Fruit fly (Drosophila melanogaster) whole organism, embryonic: ENCODE results near the gene CG31230.
A peak's percentile ranks its signal among the peaks of the same experiment; 100 is the strongest.

Experiments used
- BEAF-32 ChIP-seq: fragments of 200-800 bp; sonication (Bioruptor generic); optimal IDR thresholded peaks from 3 replicates; lab custom pipeline; 2017; ENCODE audit warnings: missing biosample characterization, missing genetic modification characterization, mild to moderate bottlenecking, moderate library complexity, missing genetic modification reagents
- CG10565 ChIP-seq: fragments of 200-800 bp; sonication (Bioruptor generic); optimal IDR thresholded peaks from 3 replicates; lab custom pipeline; 2016; ENCODE audit warnings: missing biosample characterization, mild to moderate bottlenecking, missing genetic modification characterization
- CG12236 ChIP-seq: fragments of 200-800 bp; sonication (Bioruptor generic); optimal IDR thresholded peaks from 2 replicates; lab custom pipeline; 2016; ENCODE audit warnings: missing biosample characterization, missing genetic modification characterization
- CG12769 ChIP-seq: fragments of 200-800 bp; sonication (Bioruptor generic); optimal IDR thresholded peaks from 2 replicates; lab custom pipeline; 2019; ENCODE audit warnings: missing biosample characterization, mild to moderate bottlenecking, missing genetic modification characterization, moderate library complexity
- CG13424 ChIP-seq: fragments of 200-800 bp; sonication (Bioruptor generic); optimal IDR thresholded peaks from 2 replicates; lab custom pipeline; 2019; ENCODE audit warnings: missing biosample characterization, mild to moderate bottlenecking, missing genetic modification characterization, moderate library complexity
- CG1602 ChIP-seq: fragments of 200-800 bp; sonication (Bioruptor generic); optimal IDR thresholded peaks from 3 replicates; lab custom pipeline; 2016; ENCODE audit warnings: missing biosample characterization, missing genetic modification characterization
- CG18011 ChIP-seq: fragments of 200-800 bp; sonication (Bioruptor generic); optimal IDR thresholded peaks from 2 replicates; lab custom pipeline; 2017; ENCODE audit warnings: missing biosample characterization, missing genetic modification characterization, mild to moderate bottlenecking, moderate library complexity, missing genotype
- CG30431 ChIP-seq: fragments of 200-800 bp; sonication (Bioruptor generic); optimal IDR thresholded peaks from 2 replicates; lab custom pipeline; 2017; ENCODE audit warnings: missing biosample characterization, missing genetic modification characterization
- CG3281 ChIP-seq: fragments of 200-800 bp; sonication (Bioruptor generic); optimal IDR thresholded peaks from 3 replicates; lab custom pipeline; 2017; ENCODE audit warnings: missing biosample characterization, mild to moderate bottlenecking, missing genetic modification characterization
- CG33557 ChIP-seq: fragments of 200-800 bp; sonication (Bioruptor generic); optimal IDR thresholded peaks from 2 replicates; lab custom pipeline; 2019; ENCODE audit warnings: missing biosample characterization, mild to moderate bottlenecking, missing genetic modification characterization, moderate library complexity
- CG3847 ChIP-seq: fragments of 200-800 bp; sonication (Bioruptor generic); IDR thresholded peaks from 2 replicates; pipeline ENCODE4 v1.3.6; 2022; ENCODE audit warnings: missing biosample characterization, missing genetic modification characterization
- CG4707 ChIP-seq: fragments of 200-800 bp; sonication (Bioruptor generic); optimal IDR thresholded peaks from 2 replicates; lab custom pipeline; 2018; ENCODE audit warnings: missing biosample characterization, mild to moderate bottlenecking, missing genetic modification characterization, moderate library complexity
- CG7987 ChIP-seq: fragments of 200-800 bp; sonication (Bioruptor generic); optimal IDR thresholded peaks from 2 replicates; lab custom pipeline; 2018; ENCODE audit warnings: missing biosample characterization, mild to moderate bottlenecking, missing genetic modification characterization, moderate library complexity
- CG8924 ChIP-seq: fragments of 200-800 bp; optimal IDR thresholded peaks from 3 replicates; lab custom pipeline; 2019; ENCODE audit warnings: missing biosample characterization, mild to moderate bottlenecking, missing genetic modification characterization, moderate library complexity
- Deaf1 ChIP-seq: fragments of 200-800 bp; optimal IDR thresholded peaks from 3 replicates; lab custom pipeline; 2019; ENCODE audit warnings: missing biosample characterization, mild to moderate bottlenecking, missing genetic modification characterization, moderate library complexity
- Dip2 ChIP-seq: fragments of 200-800 bp; sonication (Bioruptor generic); IDR thresholded peaks from 2 replicates; pipeline ENCODE4 v1.3.6; 2022; ENCODE audit warnings: missing biosample characterization, missing genetic modification characterization
- ERR ChIP-seq: fragments of 200-800 bp; sonication (Bioruptor generic); optimal IDR thresholded peaks from 2 replicates; lab custom pipeline; 2016; ENCODE audit warnings: missing biosample characterization, missing genetic modification characterization
- Eip74EF ChIP-seq, 2 experiments: fragments of 200-800 bp in 1 of 2; fragments of >200 bp in 1 of 2; sonication (Bioruptor generic) in 1 of 2; optimal IDR thresholded peaks; 2 replicates each; lab custom pipeline; 2017 to 2019; ENCODE audit warnings: missing biosample characterization in 2 of 2, missing genetic modification characterization in 2 of 2, mild to moderate bottlenecking in 1 of 2, moderate library complexity in 1 of 2
- Elba2 ChIP-seq: fragments of 200-800 bp; sonication (Bioruptor generic); optimal IDR thresholded peaks from 3 replicates; lab custom pipeline; 2016; ENCODE audit warnings: missing biosample characterization, missing genetic modification characterization
- Ets97D ChIP-seq: fragments of 200-800 bp; sonication (Bioruptor generic); optimal IDR thresholded peaks from 3 replicates; lab custom pipeline; 2016; ENCODE audit warnings: missing biosample characterization, missing genetic modification characterization
- Hr51 ChIP-seq, 2 experiments: fragments of 200-800 bp; sonication (Bioruptor generic); optimal IDR thresholded peaks; 2 replicates in 1 of 2; 3 replicates in 1 of 2; lab custom pipeline; 2016 to 2018; ENCODE audit warnings: missing biosample characterization in 2 of 2, missing genetic modification characterization in 2 of 2, mild to moderate bottlenecking in 1 of 2, moderate library complexity in 1 of 2
- Hsf ChIP-seq: fragments of 200-800 bp; sonication (Bioruptor generic); optimal IDR thresholded peaks from 3 replicates; lab custom pipeline; 2016; ENCODE audit warnings: missing biosample characterization, missing genetic modification characterization
- MBD-R2 ChIP-seq: fragments of 200-800 bp; sonication (Bioruptor generic); IDR thresholded peaks from 2 replicates; pipeline ENCODE4 v1.3.6; 2022; ENCODE audit warnings: missing biosample characterization, missing genetic modification characterization
- MTF-1 ChIP-seq: fragments of 200-800 bp; sonication (Bioruptor generic); optimal IDR thresholded peaks from 2 replicates; lab custom pipeline; 2018; ENCODE audit warnings: missing biosample characterization, mild to moderate bottlenecking, missing genetic modification characterization, borderline replicate concordance
- Rfx ChIP-seq: fragments of 200-800 bp; sonication (Bioruptor generic); IDR thresholded peaks from 2 replicates; pipeline ENCODE4 v1.3.6; 2022; ENCODE audit warnings: missing biosample characterization, missing genetic modification characterization
- al ChIP-seq: fragments of 200-800 bp; sonication (Bioruptor generic); IDR thresholded peaks from 2 replicates; pipeline ENCODE4 v1.3.6; 2022; ENCODE audit warnings: missing biosample characterization, missing genetic modification characterization
- amos ChIP-seq: fragments of 200-800 bp; sonication (Bioruptor generic); IDR thresholded peaks from 2 replicates; pipeline ENCODE4 v1.3.6; 2022; ENCODE audit warnings: missing biosample characterization, missing genetic modification characterization; ENCODE audit not compliant: partially characterized antibody
- caup ChIP-seq: fragments of 200-800 bp; sonication (Bioruptor generic); optimal IDR thresholded peaks from 3 replicates; lab custom pipeline; 2017; ENCODE audit warnings: missing biosample characterization, mild to moderate bottlenecking, missing genetic modification characterization, moderate library complexity; ENCODE audit not compliant: severe bottlenecking
- chif ChIP-seq, 2 experiments: fragments of 200-800 bp; sonication (Bioruptor generic); optimal IDR thresholded peaks; 3 replicates each; lab custom pipeline; 2016; ENCODE audit warnings: missing biosample characterization in 2 of 2, missing genetic modification characterization in 2 of 2
- ci ChIP-seq: fragments of 200-800 bp; sonication (Bioruptor generic); IDR thresholded peaks from 3 replicates; pipeline ENCODE4 v1.3.6; 2022; ENCODE audit warnings: missing biosample characterization, missing genetic modification characterization
- dm ChIP-seq: fragments of 200-800 bp; sonication (Bioruptor generic); optimal IDR thresholded peaks from 3 replicates; lab custom pipeline; 2016; ENCODE audit warnings: missing biosample characterization, missing genetic modification characterization
- dysf ChIP-seq: fragments of 200-800 bp; sonication (Bioruptor generic); IDR thresholded peaks from 3 replicates; pipeline ENCODE4 v1.3.6; 2022; ENCODE audit warnings: missing biosample characterization, missing genetic modification characterization
- emc ChIP-seq: fragments of 200-800 bp; sonication (Bioruptor generic); optimal IDR thresholded peaks from 2 replicates; lab custom pipeline; 2016; ENCODE audit warnings: missing biosample characterization, missing genetic modification characterization
- fd64A ChIP-seq: fragments of 200-800 bp; sonication (Bioruptor generic); optimal IDR thresholded peaks from 3 replicates; lab custom pipeline; 2018; ENCODE audit warnings: missing biosample characterization, mild to moderate bottlenecking, missing genetic modification characterization
- fd96Cb ChIP-seq: fragments of 200-800 bp; sonication (Bioruptor generic); optimal IDR thresholded peaks from 2 replicates; lab custom pipeline; 2018; ENCODE audit warnings: missing biosample characterization, mild to moderate bottlenecking, missing genetic modification characterization, moderate library complexity
- gfzf ChIP-seq: fragments of 200-800 bp; sonication (Bioruptor generic); optimal IDR thresholded peaks from 2 replicates; lab custom pipeline; 2016; ENCODE audit warnings: missing biosample characterization, mild to moderate bottlenecking, missing genetic modification characterization, moderate library complexity
- klu ChIP-seq: fragments of 200-800 bp; sonication (Bioruptor generic); IDR thresholded peaks from 2 replicates; pipeline ENCODE4 v1.3.6; 2022; ENCODE audit warnings: missing biosample characterization, missing genetic modification characterization
- knrl ChIP-seq: fragments of 200-800 bp; sonication (Bioruptor generic); IDR thresholded peaks from 3 replicates; pipeline ENCODE4 v1.3.6; 2022; ENCODE audit warnings: missing biosample characterization, missing genetic modification characterization; ENCODE audit not compliant: partially characterized antibody
- maf-S ChIP-seq: fragments of 200-800 bp; sonication (Bioruptor generic); optimal IDR thresholded peaks from 2 replicates; lab custom pipeline; 2016; ENCODE audit warnings: missing biosample characterization, missing genetic modification characterization
- odd ChIP-seq: fragments of 200-800 bp; sonication (Bioruptor generic); optimal IDR thresholded peaks from 2 replicates; lab custom pipeline; 2017; ENCODE audit warnings: missing biosample characterization, mild to moderate bottlenecking, missing genetic modification characterization
- p53 ChIP-seq: fragments of 200-800 bp; sonication (Bioruptor generic); optimal IDR thresholded peaks from 2 replicates; lab custom pipeline; 2016; ENCODE audit warnings: missing biosample characterization, missing genetic modification characterization
- peb ChIP-seq: fragments of 200-800 bp; sonication (Bioruptor generic); IDR thresholded peaks from 2 replicates; pipeline ENCODE4 v1.3.6; 2022; ENCODE audit warnings: missing biosample characterization, missing genetic modification characterization
- repo ChIP-seq: fragments of 200-800 bp; sonication (Bioruptor generic); optimal IDR thresholded peaks from 2 replicates; lab custom pipeline; 2016; ENCODE audit warnings: missing biosample characterization, missing genetic modification characterization
- sisA ChIP-seq: fragments of 200-800 bp; sonication (Bioruptor generic); IDR thresholded peaks from 2 replicates; pipeline ENCODE4 v1.3.6; 2022; ENCODE audit warnings: missing biosample characterization, missing genetic modification characterization
- slou ChIP-seq: fragments of 200-800 bp; sonication (Bioruptor generic); optimal IDR thresholded peaks from 3 replicates; lab custom pipeline; 2016; ENCODE audit warnings: missing biosample characterization, missing genetic modification characterization
- sug ChIP-seq: fragments of 200-800 bp; optimal IDR thresholded peaks from 2 replicates; lab custom pipeline; 2019; ENCODE audit warnings: missing biosample characterization, mild to moderate bottlenecking, missing genetic modification characterization, moderate library complexity
- tio ChIP-seq: fragments of 200-800 bp; sonication (Bioruptor generic); optimal IDR thresholded peaks from 2 replicates; lab custom pipeline; 2017; ENCODE audit warnings: missing biosample characterization, missing genetic modification characterization, inconsistent platforms
- trh ChIP-seq: fragments of 200-800 bp; sonication (Bioruptor generic); optimal IDR thresholded peaks from 2 replicates; lab custom pipeline; 2016; ENCODE audit warnings: missing biosample characterization, missing genetic modification characterization
- zen ChIP-seq: fragments of 200-800 bp; sonication (Bioruptor generic); optimal IDR thresholded peaks from 3 replicates; lab custom pipeline; 2018; ENCODE audit warnings: missing biosample characterization, mild to moderate bottlenecking, missing genetic modification characterization, moderate library complexity

CG31230 gene

dm6 chr3R:18670441-18671111 lies 903 bp upstream of the CG31230 start (continued):
- TF ChIP-seq Elba2 (no peak), knrl (no peak), caup (no peak), CG12769 (tag; lab: Kevin White, UChicago) (no peak), tio (GFP tag; lab: Kevin White, UChicago) (no peak), ci (GFP tag; lab: Robert Waterston, UW) (no peak; the same call in 2 of the 3 replicates), CG3847 (GFP tag; lab: Robert Waterston, UW) (no peak), MTF-1 (GFP tag; lab: Kevin White, UChicago) (no peak), dm (GFP tag; lab: Kevin White, UChicago) (no peak), CG30431 (GFP tag; lab: Kevin White, UChicago) (no peak), sug (tag; lab: Kevin White, UChicago) (no peak), Eip74EF (GFP tag; optimal IDR thresholded peaks at IDR 0.05; lab: Kevin White, UChicago) (peak in 1 of 2 experiments; percentile 84), CG8924 (tag; lab: Kevin White, UChicago) (peak; percentile 61), CG3281 (GFP tag; lab: Kevin White, UChicago) (peak; percentile 18), gfzf (GFP tag; lab: Kevin White, UChicago) (no peak), al (GFP tag; lab: Robert Waterston, UW) (no peak), Rfx (no peak), amos (GFP tag; lab: Robert Waterston, UW) (no peak), sisA (GFP tag; lab: Robert Waterston, UW) (peak; percentile 50), CG18011 (no peak), p53 (GFP tag; lab: Kevin White, UChicago) (no peak), CG1602 (GFP tag; lab: Kevin White, UChicago) (peak; percentile 24), peb (GFP tag; lab: Robert Waterston, UW) (0 out of 2 replicates have a peak, but pooled peaks have one; percentile 7), Dip2 (GFP tag; lab: Robert Waterston, UW) (no peak), fd96Cb (tag; lab: Kevin White, UChicago) (peak; percentile 54), MBD-R2 (GFP tag; lab: Robert Waterston, UW) (peak; percentile 29; the same call in 1 of the 2 replicates), zen (no peak), Ets97D (GFP tag; lab: Kevin White, UChicago) (no peak), maf-S (GFP tag; lab: Kevin White, UChicago) (no peak), Hr51 (GFP tag; optimal IDR thresholded peaks at IDR 0.05; lab: Kevin White, UChicago) (peak in 1 of 2 experiments; percentile 57), odd (GFP tag; lab: Kevin White, UChicago) (no peak), klu (peak; percentile 20; the same call in 1 of the 2 replicates), CG33557 (GFP tag; lab: Kevin White, UChicago) (peak; percentile 14), Hsf (GFP tag; lab: Kevin White, UChicago) (peak; percentile 35), Deaf1 (tag; lab: Kevin White, UChicago) (no peak), CG12236 (GFP tag; lab: Kevin White, UChicago) (no peak), slou (GFP tag; lab: Kevin White, UChicago) (no peak), CG13424 (peak; percentile 67), trh (no peak), repo (no peak), ERR (GFP tag; lab: Kevin White, UChicago) (no peak), fd64A (no peak), BEAF-32 (GFP tag; lab: Kevin White, UChicago) (no peak), CG10565 (GFP tag; lab: Kevin White, UChicago) (no peak), CG7987 (GFP tag; lab: Kevin White, UChicago) (no peak), dysf (0 out of 3 replicates have a peak, but pooled peaks have one; percentile 35), CG4707 (GFP tag; lab: Kevin White, UChicago) (no peak), emc (GFP tag; lab: Kevin White, UChicago) (no peak), chif (GFP tag; optimal IDR thresholded peaks at IDR 0.05; lab: Kevin White, UChicago) (peak in 1 of 2 experiments; percentile 17)
